Worm (Caenorhabditis elegans) whole organism, late embryonic: ENCODE measurements around the gene nhr-232.

Experiments
- ceh-6 ChIP-seq: fragments of 200-800 bp; sonication (Bioruptor generic); optimal IDR thresholded peaks from 2 replicates; lab custom pipeline; 2018; ENCODE audit warnings: mild to moderate bottlenecking, missing genetic modification characterization, missing compliant biosample characterization
- elt-2 ChIP-seq: sonication (generic microtip); optimal IDR thresholded peaks from 2 replicates; lab custom pipeline; 2016; ENCODE audit warnings: missing genetic modification reagents, missing genetic modification characterization, missing compliant biosample characterization

ce11 chrV:10212027-10212426 lies 43.9 kb upstream of the nhr-232 start, which contains the start of gene zhit-3:
- TF ChIP-seq ceh-6 (GFP tag; lab: Kevin White, UChicago) (no peak), elt-2 (tag; lab: Kevin White, UChicago) (no peak)
